Fruit fly (Drosophila melanogaster) whole organism, embryonic: ENCODE measurements around the gene ThrRS.
A peak's percentile ranks its signal among the peaks of the same experiment; 100 is the strongest.

Experiments used
- Blimp-1 ChIP-seq: fragments of 200-800 bp; sonication (Bioruptor generic); optimal IDR thresholded peaks from 3 replicates; lab custom pipeline; 2018; ENCODE audit warnings: missing biosample characterization, missing genetic modification characterization, mild to moderate bottlenecking, moderate library complexity, missing genetic modification reagents
- CG10366 ChIP-seq: fragments of 200-800 bp; sonication (Bioruptor generic); IDR thresholded peaks from 2 replicates; pipeline ENCODE4 v1.3.6; 2022; ENCODE audit warnings: missing biosample characterization, missing genetic modification characterization
- CG12744 ChIP-seq: fragments of 200-800 bp; sonication (Bioruptor generic); optimal IDR thresholded peaks from 2 replicates; lab custom pipeline; 2016; ENCODE audit warnings: missing biosample characterization, missing genetic modification characterization
- CG14014 ChIP-seq: fragments of 200-800 bp; sonication (Bioruptor generic); IDR thresholded peaks from 2 replicates; pipeline ENCODE4 v1.3.6; 2022; ENCODE audit warnings: missing biosample characterization, missing genetic modification characterization
- CG14050 ChIP-seq: fragments of 200-800 bp; sonication (Bioruptor generic); IDR thresholded peaks from 3 replicates; pipeline ENCODE4 v1.3.6; 2022; ENCODE audit warnings: missing biosample characterization, missing genetic modification characterization
- CG15073 ChIP-seq: fragments of 200-800 bp; sonication (Bioruptor generic); optimal IDR thresholded peaks from 2 replicates; lab custom pipeline; 2016; ENCODE audit warnings: missing biosample characterization, missing genetic modification characterization
- CG15479 ChIP-seq: fragments of 200-800 bp; sonication (Bioruptor generic); optimal IDR thresholded peaks from 3 replicates; lab custom pipeline; 2019; ENCODE audit warnings: missing biosample characterization, mild to moderate bottlenecking, missing genetic modification characterization, moderate library complexity
- CG1647 ChIP-seq: fragments of 200-800 bp; sonication (Bioruptor generic); optimal IDR thresholded peaks from 3 replicates; lab custom pipeline; 2016; ENCODE audit warnings: missing biosample characterization, missing genetic modification characterization
- CG17328 ChIP-seq: fragments of 200-800 bp; sonication (Bioruptor generic); IDR thresholded peaks from 2 replicates; pipeline ENCODE4 v1.3.6; 2022; ENCODE audit warnings: missing biosample characterization, missing genetic modification characterization
- CG1792 ChIP-seq: fragments of 200-800 bp; sonication (Bioruptor generic); optimal IDR thresholded peaks from 2 replicates; lab custom pipeline; 2016; ENCODE audit warnings: missing biosample characterization, missing genetic modification characterization
- CG2199 ChIP-seq: fragments of 200-800 bp; sonication (Bioruptor generic); IDR thresholded peaks from 3 replicates; pipeline ENCODE4 v1.3.6; 2022; ENCODE audit warnings: missing biosample characterization, missing genetic modification characterization
- CG2202 ChIP-seq: fragments of 200-800 bp; sonication (Bioruptor generic); optimal IDR thresholded peaks from 2 replicates; lab custom pipeline; 2018; ENCODE audit warnings: missing biosample characterization, mild to moderate bottlenecking, missing genetic modification characterization
- CG31224 ChIP-seq: fragments of 200-800 bp; sonication (Bioruptor generic); IDR thresholded peaks from 2 replicates; pipeline ENCODE4 v1.3.6; 2022; ENCODE audit warnings: missing biosample characterization, missing genetic modification characterization
- CG32772 ChIP-seq: fragments of 200-800 bp; sonication (Bioruptor generic); IDR thresholded peaks from 2 replicates; pipeline ENCODE4 v1.3.6; 2022; ENCODE audit warnings: missing biosample characterization, missing genetic modification characterization
- CG5953 ChIP-seq: fragments of 200-800 bp; sonication (Bioruptor generic); IDR thresholded peaks from 2 replicates; pipeline ENCODE4 v1.3.6; 2022; ENCODE audit warnings: missing biosample characterization, missing genetic modification characterization
- CG7271 ChIP-seq: fragments of 200-800 bp; sonication (Bioruptor generic); optimal IDR thresholded peaks from 2 replicates; lab custom pipeline; 2018; ENCODE audit warnings: missing biosample characterization, mild to moderate bottlenecking, missing genetic modification characterization, moderate library complexity
- CG7928 ChIP-seq: fragments of 200-800 bp; sonication (Bioruptor generic); optimal IDR thresholded peaks from 2 replicates; lab custom pipeline; 2017; ENCODE audit warnings: missing biosample characterization, mild to moderate bottlenecking, missing genetic modification characterization
- CG8765 ChIP-seq: fragments of 200-800 bp; sonication (Bioruptor generic); IDR thresholded peaks from 2 replicates; pipeline ENCODE4 v1.3.6; 2022; ENCODE audit warnings: missing biosample characterization, missing genetic modification characterization
- CHES-1-like ChIP-seq: fragments of 200-800 bp; sonication (Bioruptor generic); optimal IDR thresholded peaks from 2 replicates; lab custom pipeline; 2016; ENCODE audit warnings: missing biosample characterization, missing genetic modification characterization
- Camta ChIP-seq: fragments of 200-800 bp; sonication (Bioruptor generic); optimal IDR thresholded peaks from 2 replicates; lab custom pipeline; 2016; ENCODE audit warnings: missing biosample characterization, missing genetic modification characterization
- Chrac-16 ChIP-seq: fragments of 200-800 bp; sonication (Bioruptor generic); optimal IDR thresholded peaks from 3 replicates; lab custom pipeline; 2016; ENCODE audit warnings: missing biosample characterization, missing genetic modification characterization
- Dad ChIP-seq: fragments of 200-800 bp; sonication (Bioruptor generic); optimal IDR thresholded peaks from 3 replicates; lab custom pipeline; 2016; ENCODE audit warnings: missing biosample characterization, missing genetic modification characterization
- Dfd ChIP-seq, 2 experiments: fragments of >200 bp; optimal IDR thresholded peaks; 2 replicates each; lab custom pipeline; 2017; ENCODE audit warnings: missing biosample characterization in 2 of 2, missing genetic modification characterization in 2 of 2
- Eip74EF ChIP-seq, 2 experiments: fragments of 200-800 bp in 1 of 2; fragments of >200 bp in 1 of 2; sonication (Bioruptor generic) in 1 of 2; optimal IDR thresholded peaks; 2 replicates each; lab custom pipeline; 2017 to 2019; ENCODE audit warnings: missing biosample characterization in 2 of 2, missing genetic modification characterization in 2 of 2, mild to moderate bottlenecking in 1 of 2, moderate library complexity in 1 of 2
- Ets65A ChIP-seq: fragments of 200-800 bp; sonication (Bioruptor generic); peaks from one replicate; lab custom pipeline; 2016; ENCODE audit warnings: missing biosample characterization, missing genetic modification characterization
- Fer3 ChIP-seq: fragments of 200-800 bp; sonication (Bioruptor generic); optimal IDR thresholded peaks from 2 replicates; lab custom pipeline; 2018; ENCODE audit warnings: missing biosample characterization, mild to moderate bottlenecking, missing genetic modification characterization, moderate library complexity
- GATAe ChIP-seq: fragments of 200-800 bp; sonication (Bioruptor generic); conservative IDR thresholded peaks from 2 replicates; pipeline ENCODE4 v1.3.6; 2022; ENCODE audit warnings: missing biosample characterization, missing genetic modification characterization
- HLH3B ChIP-seq: fragments of 200-800 bp; sonication (Bioruptor generic); IDR thresholded peaks from 2 replicates; pipeline ENCODE4 v1.3.6; 2022; ENCODE audit warnings: missing biosample characterization, missing genetic modification characterization
- Hr51 ChIP-seq, 2 experiments: fragments of 200-800 bp; sonication (Bioruptor generic); optimal IDR thresholded peaks; 2 replicates in 1 of 2; 3 replicates in 1 of 2; lab custom pipeline; 2016 to 2018; ENCODE audit warnings: missing biosample characterization in 2 of 2, missing genetic modification characterization in 2 of 2, mild to moderate bottlenecking in 1 of 2, moderate library complexity in 1 of 2
- Jarid2 ChIP-seq: fragments of 200-800 bp; sonication (Bioruptor generic); optimal IDR thresholded peaks from 3 replicates; lab custom pipeline; 2017; ENCODE audit warnings: mild to moderate bottlenecking, missing biosample characterization, missing genetic modification reagents, missing genetic modification characterization
- Kr ChIP-seq: fragments of 200-800 bp; sonication (Bioruptor generic); optimal IDR thresholded peaks from 2 replicates; lab custom pipeline; 2017; ENCODE audit warnings: missing biosample characterization, mild to moderate bottlenecking, missing genetic modification characterization
- Meics ChIP-seq: fragments of 200-800 bp; sonication (Bioruptor generic); optimal IDR thresholded peaks from 2 replicates; lab custom pipeline; 2017; ENCODE audit warnings: missing biosample characterization, mild to moderate bottlenecking, missing genetic modification characterization
- cad ChIP-seq: fragments of >200 bp; optimal IDR thresholded peaks from 2 replicates; lab custom pipeline; 2017; ENCODE audit warnings: missing biosample characterization, missing genetic modification characterization
- en ChIP-seq: fragments of 200-800 bp; sonication (Bioruptor generic); optimal IDR thresholded peaks from 2 replicates; lab custom pipeline; 2016; ENCODE audit warnings: missing biosample characterization, missing genetic modification characterization
- eve ChIP-seq, 2 experiments: fragments of >200 bp; optimal IDR thresholded peaks; 2 replicates each; lab custom pipeline; 2017; ENCODE audit warnings: missing biosample characterization in 2 of 2, missing genetic modification characterization in 2 of 2
- fd96Cb ChIP-seq: fragments of 200-800 bp; sonication (Bioruptor generic); optimal IDR thresholded peaks from 2 replicates; lab custom pipeline; 2018; ENCODE audit warnings: missing biosample characterization, mild to moderate bottlenecking, missing genetic modification characterization, moderate library complexity
- gt ChIP-seq: fragments of 200-800 bp; sonication (Bioruptor generic); IDR thresholded peaks from 2 replicates; pipeline ENCODE4 v1.3.6; 2022; ENCODE audit warnings: missing biosample characterization, missing genetic modification characterization
- h ChIP-seq: fragments of >200 bp; optimal IDR thresholded peaks from 2 replicates; lab custom pipeline; 2017
- her ChIP-seq: fragments of 200-800 bp; sonication (Bioruptor generic); optimal IDR thresholded peaks from 2 replicates; lab custom pipeline; 2016; ENCODE audit warnings: missing biosample characterization, missing genetic modification characterization
- kah ChIP-seq: fragments of 200-800 bp; sonication (Bioruptor generic); optimal IDR thresholded peaks from 2 replicates; lab custom pipeline; 2018; ENCODE audit warnings: missing biosample characterization, mild to moderate bottlenecking, missing genetic modification characterization
- knrl ChIP-seq: fragments of 200-800 bp; sonication (Bioruptor generic); IDR thresholded peaks from 3 replicates; pipeline ENCODE4 v1.3.6; 2022; ENCODE audit warnings: missing biosample characterization, missing genetic modification characterization; ENCODE audit not compliant: partially characterized antibody
- lab ChIP-seq: fragments of 200-800 bp; sonication (Bioruptor generic); optimal IDR thresholded peaks from 3 replicates; lab custom pipeline; 2017; ENCODE audit warnings: missing biosample characterization, missing genetic modification characterization, mild to moderate bottlenecking, moderate library complexity, missing genetic modification reagents
- lola ChIP-seq, 3 experiments: fragments of >200 bp in 2 of 3; fragments of 200-800 bp in 1 of 3; sonication (Bioruptor generic) in 1 of 3; optimal IDR thresholded peaks; 2 replicates each; lab custom pipeline; 2017 to 2019; ENCODE audit warnings: missing biosample characterization in 3 of 3, missing genetic modification characterization in 3 of 3, mild to moderate bottlenecking in 1 of 3, moderate library complexity in 1 of 3
- peb ChIP-seq: fragments of 200-800 bp; sonication (Bioruptor generic); IDR thresholded peaks from 2 replicates; pipeline ENCODE4 v1.3.6; 2022; ENCODE audit warnings: missing biosample characterization, missing genetic modification characterization
- prd ChIP-seq, 3 experiments: fragments of >200 bp in 2 of 3; fragments of 200-800 bp in 1 of 3; sonication (Bioruptor generic) in 1 of 3; optimal IDR thresholded peaks in 2 of 3; IDR thresholded peaks in 1 of 3; 2 replicates in 2 of 3; 3 replicates in 1 of 3; pipeline versions ENCODE4 v1.3.6 to Lab custom; 2017 to 2022; ENCODE audit warnings: missing biosample characterization in 1 of 3, missing genetic modification characterization in 1 of 3
- pros ChIP-seq: fragments of 200-800 bp; sonication (Bioruptor generic); optimal IDR thresholded peaks from 3 replicates; lab custom pipeline; 2019; ENCODE audit warnings: missing biosample characterization, mild to moderate bottlenecking, missing genetic modification characterization, moderate library complexity
- scrt ChIP-seq: fragments of 200-800 bp; sonication (Bioruptor generic); optimal IDR thresholded peaks from 2 replicates; lab custom pipeline; 2018; ENCODE audit warnings: missing biosample characterization, mild to moderate bottlenecking, missing genetic modification characterization, moderate library complexity
- sens ChIP-seq: fragments of 200-800 bp; sonication (Bioruptor generic); peaks from one replicate; lab custom pipeline; 2016; ENCODE audit warnings: missing biosample characterization, missing genetic modification characterization
- stwl ChIP-seq: fragments of 200-800 bp; sonication (Bioruptor generic); optimal IDR thresholded peaks from 3 replicates; lab custom pipeline; 2018; ENCODE audit warnings: missing biosample characterization, mild to moderate bottlenecking, missing genetic modification characterization, moderate library complexity
- tll ChIP-seq, 2 experiments: fragments of 200-800 bp in 1 of 2; fragments of >200 bp in 1 of 2; sonication (Bioruptor generic) in 1 of 2; optimal IDR thresholded peaks; 2 replicates each; lab custom pipeline; 2017 to 2019; ENCODE audit warnings: missing biosample characterization in 2 of 2, missing genetic modification characterization in 2 of 2, mild to moderate bottlenecking in 1 of 2, moderate library complexity in 1 of 2
- wdn ChIP-seq: fragments of 200-800 bp; sonication (Bioruptor generic); IDR thresholded peaks from 2 replicates; pipeline ENCODE4 v1.3.6; 2022; ENCODE audit warnings: missing biosample characterization, missing genetic modification characterization

The ThrRS gene

DNA sequence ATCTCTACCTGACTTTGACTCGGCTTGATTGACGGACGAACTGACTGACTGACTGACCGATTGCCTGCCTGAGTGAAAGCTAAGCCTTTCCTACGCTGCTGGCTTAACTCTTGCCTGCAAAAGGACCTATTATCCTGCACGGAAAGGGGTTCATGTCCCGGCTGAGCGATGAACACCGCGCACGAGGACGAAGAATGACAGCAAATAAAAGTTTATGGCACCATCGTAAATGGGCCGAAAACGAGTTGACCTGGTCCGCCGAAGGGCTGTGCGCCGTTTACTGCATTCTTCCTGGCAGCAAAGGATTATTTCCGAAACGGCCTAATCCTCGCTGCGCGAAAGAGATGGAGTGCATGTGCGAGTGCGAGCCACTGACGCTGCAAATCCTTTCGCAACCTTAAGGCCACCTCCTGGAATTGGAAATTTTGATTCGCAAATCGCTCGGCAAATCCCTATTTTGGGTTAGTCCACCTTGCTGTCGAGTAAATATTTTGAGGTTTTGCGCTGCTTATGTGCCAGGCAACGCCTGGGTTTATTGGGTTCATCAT is 22.4 kb upstream of the ThrRS start (continued):
- TF ChIP-seq lola (GFP tag; optimal IDR thresholded peaks at IDR 0.05; lab: Kevin White, UChicago) (no peak), CG14014 (GFP tag; lab: Robert Waterston, UW) (no peak), Hr51 (GFP tag; optimal IDR thresholded peaks at IDR 0.05; lab: Kevin White, UChicago) (no peak), en (GFP tag; lab: Kevin White, UChicago) (no peak), Ets65A (GFP tag; lab: Kevin White, UChicago) (peak; percentile 37), CG1647 (GFP tag; lab: Kevin White, UChicago) (no peak), pros (GFP tag; lab: Kevin White, UChicago) (no peak), scrt (GFP tag; lab: Kevin White, UChicago) (no peak), CG5953 (GFP tag; lab: Robert Waterston, UW) (no peak), Fer3 (tag; lab: Kevin White, UChicago) (no peak), Kr (peak; percentile 73), CG10366 (GFP tag; lab: Robert Waterston, UW) (no peak), knrl (no peak), CG7271 (tag; lab: Kevin White, UChicago) (peak; percentile 91), CG1792 (GFP tag; lab: Kevin White, UChicago) (no peak), Dfd (GFP tag; optimal IDR thresholded peaks at IDR 0.05; lab: Kevin White, UChicago) (no peak), stwl (tag; lab: Kevin White, UChicago) (no peak), sens (peak; percentile 67), Dad (GFP tag; lab: Kevin White, UChicago) (no peak), h (lab: Kevin White, UChicago) (no peak), peb (GFP tag; lab: Robert Waterston, UW) (no peak), eve (GFP tag; optimal IDR thresholded peaks at IDR 0.05; lab: Kevin White, UChicago) (no peak), CG15479 (GFP tag; lab: Kevin White, UChicago) (peak; percentile 93), CG14050 (GFP tag; lab: Robert Waterston, UW) (no peak), GATAe (GFP tag; lab: Robert Waterston, UW) (no peak), CG12744 (GFP tag; lab: Kevin White, UChicago) (no peak), CG8765 (GFP tag; lab: Robert Waterston, UW) (no peak), lab (GFP tag; lab: Kevin White, UChicago) (no peak), kah (no peak), cad (GFP tag; lab: Kevin White, UChicago) (peak; percentile 100), CG31224 (GFP tag; lab: Robert Waterston, UW) (no peak), CG32772 (GFP tag; lab: Robert Waterston, UW) (no peak), CG15073 (GFP tag; lab: Kevin White, UChicago) (no peak), Meics (GFP tag; lab: Kevin White, UChicago) (no peak), gt (GFP tag; lab: Robert Waterston, UW) (no peak), prd (optimal IDR thresholded peaks at IDR 0.05; lab: Kevin White, UChicago) (no peak), prd (GFP tag; IDR thresholded peaks at IDR 0.05; lab: Robert Waterston, UW) (peak; percentile 41; the same call in 1 of the 3 replicates), HLH3B (no peak), CG2199 (0 out of 3 replicates have a peak, but pooled peaks have one; percentile 16), Eip74EF (GFP tag; optimal IDR thresholded peaks at IDR 0.05; lab: Kevin White, UChicago) (no peak), wdn (GFP tag; lab: Robert Waterston, UW) (no peak), Chrac-16 (GFP tag; lab: Kevin White, UChicago) (no peak), CHES-1-like (GFP tag; lab: Kevin White, UChicago) (no peak), tll (GFP tag; optimal IDR thresholded peaks at IDR 0.05; lab: Kevin White, UChicago) (peak; percentile 41 to 100), Jarid2 (GFP tag; lab: Kevin White, UChicago) (no peak), CG17328 (GFP tag; lab: Robert Waterston, UW) (no peak), fd96Cb (tag; lab: Kevin White, UChicago) (no peak), Blimp-1 (GFP tag; lab: Kevin White, UChicago) (no peak), her (no peak), CG7928 (GFP tag; lab: Kevin White, UChicago) (no peak), CG2202 (tag; lab: Kevin White, UChicago) (no peak), Camta (GFP tag; lab: Kevin White, UChicago) (no peak)
